Worm (Caenorhabditis elegans): ENCODE measurements around the gene asps-1.

ce11 chrV:10363834-10364233 lies 46.6 kb upstream of the asps-1 start:
- TF ChIP-seq tab-1 (GFP tag; IDR thresholded peaks at IDR 0.05): no peak
- no peak for TF ChIP-seq ztf-29 (GFP tag; IDR thresholded peaks at IDR 0.05)

Data from whole organism, midembryonic.